Fruit fly (Drosophila melanogaster) whole organism, embryonic: ENCODE data around the gene CG7530.

ENCODE experiments used
- Bteb2 ChIP-seq: fragments of 200-800 bp; sonication (Bioruptor generic); optimal IDR thresholded peaks from 2 replicates; lab custom pipeline; 2016; ENCODE audit warnings: missing biosample characterization, missing genetic modification characterization
- C15 ChIP-seq: fragments of 200-800 bp; sonication (Bioruptor generic); IDR thresholded peaks from 3 replicates; pipeline ENCODE4 v1.3.6; 2022; ENCODE audit warnings: missing biosample characterization, missing genetic modification characterization
- CG10321 ChIP-seq: fragments of 200-800 bp; sonication (Bioruptor generic); IDR thresholded peaks from 2 replicates; pipeline ENCODE4 v1.3.6; 2022; ENCODE audit warnings: missing biosample characterization, missing genetic modification characterization
- CG10543 ChIP-seq: fragments of 200-800 bp; sonication (Bioruptor generic); optimal IDR thresholded peaks from 3 replicates; lab custom pipeline; 2017; ENCODE audit warnings: missing biosample characterization, mild to moderate bottlenecking, missing genetic modification characterization, moderate library complexity
- CG12236 ChIP-seq: fragments of 200-800 bp; sonication (Bioruptor generic); optimal IDR thresholded peaks from 2 replicates; lab custom pipeline; 2016; ENCODE audit warnings: missing biosample characterization, missing genetic modification characterization
- CG13624 ChIP-seq: fragments of 200-800 bp; sonication (Bioruptor generic); optimal IDR thresholded peaks from 2 replicates; lab custom pipeline; 2016; ENCODE audit warnings: missing biosample characterization, missing genetic modification characterization
- CG13894 ChIP-seq: fragments of 200-800 bp; sonication (Bioruptor generic); optimal IDR thresholded peaks from 3 replicates; lab custom pipeline; 2018; ENCODE audit warnings: missing biosample characterization, mild to moderate bottlenecking, missing genetic modification characterization, moderate library complexity
- CG1529 ChIP-seq: fragments of 200-800 bp; sonication (Bioruptor generic); optimal IDR thresholded peaks from 3 replicates; lab custom pipeline; 2018; ENCODE audit warnings: missing biosample characterization, missing genetic modification characterization
- CG15696 ChIP-seq: fragments of 200-800 bp; sonication (Bioruptor generic); optimal IDR thresholded peaks from 2 replicates; lab custom pipeline; 2019; ENCODE audit warnings: missing biosample characterization, mild to moderate bottlenecking, missing genetic modification characterization, moderate library complexity
- CG2129 ChIP-seq: fragments of 200-800 bp; sonication (Bioruptor generic); IDR thresholded peaks from 2 replicates; pipeline ENCODE4 v1.3.6; 2022; ENCODE audit warnings: missing biosample characterization, missing genetic modification characterization; ENCODE audit not compliant: partially characterized antibody
- CG3065 ChIP-seq: fragments of 200-800 bp; sonication (Bioruptor generic); optimal IDR thresholded peaks from 2 replicates; lab custom pipeline; 2016; ENCODE audit warnings: missing biosample characterization, missing genetic modification characterization
- CG31224 ChIP-seq: fragments of 200-800 bp; sonication (Bioruptor generic); IDR thresholded peaks from 2 replicates; pipeline ENCODE4 v1.3.6; 2022; ENCODE audit warnings: missing biosample characterization, missing genetic modification characterization
- CG31441 ChIP-seq: fragments of 200-800 bp; sonication (Bioruptor generic); IDR thresholded peaks from 2 replicates; pipeline ENCODE4 v1.3.6; 2022; ENCODE audit warnings: missing biosample characterization, missing genetic modification characterization
- CG3838 ChIP-seq: fragments of 200-800 bp; sonication (Bioruptor generic); optimal IDR thresholded peaks from 3 replicates; lab custom pipeline; 2016; ENCODE audit warnings: missing biosample characterization, missing genetic modification characterization
- CG5180 ChIP-seq: fragments of 200-800 bp; sonication (Bioruptor generic); optimal IDR thresholded peaks from 3 replicates; lab custom pipeline; 2017; ENCODE audit warnings: missing biosample characterization, missing genetic modification characterization, mild to moderate bottlenecking, moderate library complexity, missing genetic modification reagents
- CG7987 ChIP-seq: fragments of 200-800 bp; sonication (Bioruptor generic); optimal IDR thresholded peaks from 2 replicates; lab custom pipeline; 2018; ENCODE audit warnings: missing biosample characterization, mild to moderate bottlenecking, missing genetic modification characterization, moderate library complexity
- CG8281 ChIP-seq: fragments of 200-800 bp; sonication (Bioruptor generic); optimal IDR thresholded peaks from 2 replicates; lab custom pipeline; 2018; ENCODE audit warnings: missing biosample characterization, mild to moderate bottlenecking, missing genetic modification characterization, moderate library complexity
- CG8388 ChIP-seq: fragments of 200-800 bp; sonication (Bioruptor generic); optimal IDR thresholded peaks from 2 replicates; lab custom pipeline; 2019; ENCODE audit warnings: missing biosample characterization, mild to moderate bottlenecking, missing genetic modification characterization, moderate library complexity
- D ChIP-seq, 2 experiments: fragments of 200-800 bp in 1 of 2; fragments of >200 bp in 1 of 2; sonication (Bioruptor generic) in 1 of 2; optimal IDR thresholded peaks; 2 replicates in 1 of 2; 3 replicates in 1 of 2; lab custom pipeline; 2017; ENCODE audit warnings: mild to moderate bottlenecking in 1 of 2, missing biosample characterization in 1 of 2, missing genetic modification characterization in 1 of 2, missing genetic modification reagents in 1 of 2
- D19B ChIP-seq: fragments of 200-800 bp; sonication (Bioruptor generic); optimal IDR thresholded peaks from 2 replicates; lab custom pipeline; 2017; ENCODE audit warnings: missing biosample characterization, mild to moderate bottlenecking, missing genetic modification characterization
- Dek ChIP-seq: fragments of 200-800 bp; sonication (Bioruptor generic); optimal IDR thresholded peaks from 3 replicates; lab custom pipeline; 2019; ENCODE audit warnings: missing biosample characterization, mild to moderate bottlenecking, missing genetic modification characterization, moderate library complexity
- E2f1 ChIP-seq: fragments of 200-800 bp; sonication (Bioruptor generic); IDR thresholded peaks from 2 replicates; pipeline ENCODE4 v1.3.6; 2022; ENCODE audit warnings: missing biosample characterization, missing genetic modification characterization
- E2f2 ChIP-seq: fragments of 200-800 bp; sonication (Bioruptor generic); IDR thresholded peaks from 2 replicates; pipeline ENCODE4 v1.3.6; 2022; ENCODE audit warnings: missing biosample characterization, missing genetic modification characterization
- Gsc ChIP-seq: fragments of 200-800 bp; sonication (Bioruptor generic); IDR thresholded peaks from 2 replicates; pipeline ENCODE4 v1.3.6; 2022; ENCODE audit warnings: missing biosample characterization, missing genetic modification characterization
- Lim3 ChIP-seq: fragments of 200-800 bp; sonication (Bioruptor generic); IDR thresholded peaks from 2 replicates; pipeline ENCODE4 v1.3.6; 2022; ENCODE audit warnings: missing biosample characterization, missing genetic modification characterization
- Mrtf ChIP-seq: fragments of 200-800 bp; sonication (Bioruptor generic); IDR thresholded peaks from 3 replicates; pipeline ENCODE4 v1.3.6; 2022; ENCODE audit warnings: missing biosample characterization, missing genetic modification characterization
- Nf-YA ChIP-seq: fragments of 200-800 bp; sonication (Bioruptor generic); IDR thresholded peaks from 2 replicates; pipeline ENCODE4 v1.3.6; 2022; ENCODE audit warnings: missing biosample characterization, missing genetic modification characterization
- Nf-YC ChIP-seq: fragments of 200-800 bp; optimal IDR thresholded peaks from 3 replicates; lab custom pipeline; 2019; ENCODE audit warnings: missing biosample characterization, mild to moderate bottlenecking, missing genetic modification characterization, moderate library complexity
- Opbp ChIP-seq: fragments of 200-800 bp; sonication (Bioruptor generic); IDR thresholded peaks from 3 replicates; pipeline ENCODE4 v1.3.6; 2022; ENCODE audit warnings: missing biosample characterization, missing genetic modification characterization; ENCODE audit not compliant: partially characterized antibody
- Poxn ChIP-seq: fragments of 200-800 bp; sonication (Bioruptor generic); IDR thresholded peaks from 2 replicates; pipeline ENCODE4 v1.3.6; 2022; ENCODE audit warnings: missing biosample characterization, missing genetic modification characterization
- Ravus ChIP-seq: fragments of 200-800 bp; sonication (Bioruptor generic); IDR thresholded peaks from 2 replicates; pipeline ENCODE4 v1.3.6; 2022; ENCODE audit warnings: missing biosample characterization, missing genetic modification characterization
- Rfx ChIP-seq: fragments of 200-800 bp; sonication (Bioruptor generic); IDR thresholded peaks from 2 replicates; pipeline ENCODE4 v1.3.6; 2022; ENCODE audit warnings: missing biosample characterization, missing genetic modification characterization
- Six4 ChIP-seq: fragments of 200-800 bp; sonication (Bioruptor generic); optimal IDR thresholded peaks from 2 replicates; lab custom pipeline; 2016; ENCODE audit warnings: missing biosample characterization, missing genetic modification characterization
- Sry-β ChIP-seq: fragments of 200-800 bp; sonication (Bioruptor generic); optimal IDR thresholded peaks from 2 replicates; lab custom pipeline; 2018; ENCODE audit warnings: missing biosample characterization, mild to moderate bottlenecking, missing genetic modification characterization, moderate library complexity
- cas ChIP-seq: fragments of 200-800 bp; sonication (Bioruptor generic); IDR thresholded peaks from 2 replicates; pipeline ENCODE4 v1.3.6; 2022; ENCODE audit warnings: missing biosample characterization, missing genetic modification characterization
- cg ChIP-seq: fragments of 200-800 bp; sonication (Bioruptor generic); optimal IDR thresholded peaks from 3 replicates; lab custom pipeline; 2019; ENCODE audit warnings: missing biosample characterization, mild to moderate bottlenecking, missing genetic modification characterization, moderate library complexity
- dan ChIP-seq: fragments of 200-800 bp; sonication (Bioruptor generic); IDR thresholded peaks from 2 replicates; pipeline ENCODE4 v1.3.6; 2022; ENCODE audit warnings: missing biosample characterization, missing genetic modification characterization
- dati ChIP-seq: fragments of 200-800 bp; sonication (Bioruptor generic); IDR thresholded peaks from 2 replicates; pipeline ENCODE4 v1.3.6; 2022; ENCODE audit warnings: missing biosample characterization, missing genetic modification characterization
- h ChIP-seq: fragments of >200 bp; optimal IDR thresholded peaks from 2 replicates; lab custom pipeline; 2017
- lab ChIP-seq: fragments of 200-800 bp; sonication (Bioruptor generic); optimal IDR thresholded peaks from 3 replicates; lab custom pipeline; 2017; ENCODE audit warnings: missing biosample characterization, missing genetic modification characterization, mild to moderate bottlenecking, moderate library complexity, missing genetic modification reagents
- odd ChIP-seq: fragments of 200-800 bp; sonication (Bioruptor generic); optimal IDR thresholded peaks from 2 replicates; lab custom pipeline; 2017; ENCODE audit warnings: missing biosample characterization, mild to moderate bottlenecking, missing genetic modification characterization
- org-1 ChIP-seq: fragments of 200-800 bp; sonication (Bioruptor generic); optimal IDR thresholded peaks from 2 replicates; lab custom pipeline; 2017; ENCODE audit warnings: missing biosample characterization, missing genetic modification characterization
- peb ChIP-seq: fragments of 200-800 bp; sonication (Bioruptor generic); IDR thresholded peaks from 2 replicates; pipeline ENCODE4 v1.3.6; 2022; ENCODE audit warnings: missing biosample characterization, missing genetic modification characterization
- sc ChIP-seq, 3 experiments: fragments of >200 bp in 2 of 3; fragments of 200-800 bp in 1 of 3; sonication (Bioruptor generic) in 1 of 3; optimal IDR thresholded peaks; 2 replicates in 2 of 3; 3 replicates in 1 of 3; lab custom pipeline; 2017; ENCODE audit warnings: mild to moderate bottlenecking in 1 of 3, missing biosample characterization in 1 of 3, missing genetic modification characterization in 1 of 3, missing genetic modification reagents in 1 of 3
- scrt ChIP-seq: fragments of 200-800 bp; sonication (Bioruptor generic); optimal IDR thresholded peaks from 2 replicates; lab custom pipeline; 2018; ENCODE audit warnings: missing biosample characterization, mild to moderate bottlenecking, missing genetic modification characterization, moderate library complexity
- sob ChIP-seq: fragments of 200-800 bp; sonication (Bioruptor generic); IDR thresholded peaks from 2 replicates; pipeline ENCODE4 v1.3.6; 2022; ENCODE audit warnings: missing biosample characterization, missing genetic modification characterization
- sug ChIP-seq: fragments of 200-800 bp; optimal IDR thresholded peaks from 2 replicates; lab custom pipeline; 2019; ENCODE audit warnings: missing biosample characterization, mild to moderate bottlenecking, missing genetic modification characterization, moderate library complexity
- wor ChIP-seq: fragments of 200-800 bp; sonication (Bioruptor generic); IDR thresholded peaks from 2 replicates; pipeline ENCODE4 v1.3.6; 2022; ENCODE audit warnings: missing biosample characterization, missing genetic modification characterization
- z ChIP-seq: fragments of 200-800 bp; sonication (Bioruptor generic); IDR thresholded peaks from 3 replicates; pipeline ENCODE4 v1.3.6; 2022; ENCODE audit warnings: missing biosample characterization, missing genetic modification characterization

The CG7530 gene

dm6 chr3R:14692230-14692970, 38.9 kb downstream of the CG7530 start (continued):
- no peak for TF ChIP-seq Gsc (GFP tag; lab: Robert Waterston, UW)
- TF ChIP-seq Nf-YA (GFP tag; lab: Robert Waterston, UW), result peak; percentile 32; the same call in 1 of the 2 replicates
- TF ChIP-seq peb (GFP tag; lab: Robert Waterston, UW), result peak; percentile 70
- no peak for TF ChIP-seq CG31224 (GFP tag; lab: Robert Waterston, UW)
- TF ChIP-seq CG13624, result no peak
- TF ChIP-seq CG10543 (GFP tag; lab: Kevin White, UChicago), result no peak
- TF ChIP-seq Rfx, result no peak
- no peak for TF ChIP-seq CG2129 (GFP tag; lab: Robert Waterston, UW)
- peak; percentile 5 for TF ChIP-seq odd (GFP tag; lab: Kevin White, UChicago)
- peak; percentile 36; the same call in 1 of the 2 replicates for TF ChIP-seq E2f2 (GFP tag; lab: Robert Waterston, UW)
- TF ChIP-seq Lim3 (GFP tag; lab: Robert Waterston, UW), result no peak
- TF ChIP-seq sob, result 0 out of 2 replicates have a peak, but pooled peaks have one; percentile 23
- no peak for TF ChIP-seq CG3065 (GFP tag; lab: Kevin White, UChicago)
- TF ChIP-seq Nf-YC (tag; lab: Kevin White, UChicago), result no peak
- no peak for TF ChIP-seq CG13894 (tag; lab: Kevin White, UChicago)
- TF ChIP-seq E2f1 (GFP tag; lab: Robert Waterston, UW), result peak; percentile 45; the same call in 1 of the 2 replicates
- no peak for TF ChIP-seq h (lab: Kevin White, UChicago)
- TF ChIP-seq D (optimal IDR thresholded peaks at IDR 0.05; lab: Kevin White, UChicago), result no peak
- TF ChIP-seq D (GFP tag; optimal IDR thresholded peaks at IDR 0.05; lab: Kevin White, UChicago), result peak; percentile 80
- TF ChIP-seq CG12236 (GFP tag; lab: Kevin White, UChicago), result peak; percentile 29
- TF ChIP-seq sc (optimal IDR thresholded peaks at IDR 0.05; lab: Kevin White, UChicago), result no peak
- peak; percentile 63 for TF ChIP-seq sc (GFP tag; optimal IDR thresholded peaks at IDR 0.05; lab: Kevin White, UChicago)
- peak; percentile 84 for TF ChIP-seq CG8388 (GFP tag; lab: Kevin White, UChicago)
- no peak for TF ChIP-seq D19B (GFP tag; lab: Kevin White, UChicago)
- TF ChIP-seq CG1529 (GFP tag; lab: Kevin White, UChicago), result peak; percentile 67
- TF ChIP-seq cg (GFP tag; lab: Kevin White, UChicago), result no peak
- no peak for TF ChIP-seq CG10321 (GFP tag; lab: Robert Waterston, UW)
- peak; percentile 51 for TF ChIP-seq org-1 (GFP tag; lab: Kevin White, UChicago)
- no peak for TF ChIP-seq dati
- TF ChIP-seq Bteb2, result no peak
- peak; percentile 43 for TF ChIP-seq Sry-β (GFP tag; lab: Kevin White, UChicago)
- TF ChIP-seq z (GFP tag; lab: Robert Waterston, UW), result no peak
- TF ChIP-seq Ravus (GFP tag; lab: Robert Waterston, UW), result peak; percentile 19; the same call in 1 of the 2 replicates
- TF ChIP-seq dan (GFP tag; lab: Robert Waterston, UW), result no peak
- no peak for TF ChIP-seq Poxn (GFP tag; lab: Robert Waterston, UW)
- TF ChIP-seq Six4 (GFP tag; lab: Kevin White, UChicago), result peak; percentile 51
- TF ChIP-seq lab (GFP tag; lab: Kevin White, UChicago), result peak; percentile 58
- TF ChIP-seq cas (GFP tag; lab: Robert Waterston, UW), result no peak
- TF ChIP-seq C15 (GFP tag; lab: Robert Waterston, UW), result no peak
- peak; percentile 55; the same call in 1 of the 2 replicates for TF ChIP-seq wor (GFP tag; lab: Robert Waterston, UW)
- no peak for TF ChIP-seq Dek (tag; lab: Kevin White, UChicago)
- TF ChIP-seq CG31441 (GFP tag; lab: Robert Waterston, UW), result peak; percentile 79
- peak; percentile 62 for TF ChIP-seq CG15696 (tag; lab: Kevin White, UChicago)
- no peak for TF ChIP-seq CG3838 (GFP tag; lab: Kevin White, UChicago)
- TF ChIP-seq CG8281 (tag; lab: Kevin White, UChicago), result peak; percentile 44
- TF ChIP-seq Opbp (GFP tag; lab: Robert Waterston, UW), result no peak
- TF ChIP-seq CG5180, result peak; percentile 22
- no peak for TF ChIP-seq scrt (GFP tag; lab: Kevin White, UChicago)
- peak; percentile 5 for TF ChIP-seq CG7987 (GFP tag; lab: Kevin White, UChicago)
- no peak for TF ChIP-seq sug (tag; lab: Kevin White, UChicago)
- 0 out of 3 replicates have a peak, but pooled peaks have one; percentile 20 for TF ChIP-seq Mrtf (GFP tag; lab: Robert Waterston, UW)
